Worm (Caenorhabditis elegans) whole organism, L4/young adult: Measurements from ENCODE around the gene lelo-3.

Experiments
- W03F9.2 ChIP-seq: fragments of 150-350 bp; optimal IDR thresholded peaks from 2 replicates; lab custom pipeline; 2014; ENCODE audit warnings: missing biosample characterization, missing genetic modification characterization
- dao-5 ChIP-seq: sonication (generic microtip); optimal IDR thresholded peaks from 2 replicates; lab custom pipeline; 2016; ENCODE audit warnings: missing genotype, missing genetic modification characterization, moderate library complexity, missing compliant biosample characterization
- him-1 ChIP-seq: sonication (generic microtip); optimal IDR thresholded peaks from 2 replicates; lab custom pipeline; 2016; ENCODE audit warnings: missing genotype, missing genetic modification reagents, missing genetic modification characterization, missing compliant biosample characterization

- TF ChIP-seq dao-5 = no peak
- no peak for TF ChIP-seq him-1
- no peak for TF ChIP-seq W03F9.2 (tag; lab: Kevin White, UChicago)
Observed at ce11 chrX:6050849-6051248, 28.5 kb upstream of the lelo-3 start.
